Worm (Caenorhabditis elegans): ENCODE results near the gene hpo-28.

The hpo-28 gene

DNA sequence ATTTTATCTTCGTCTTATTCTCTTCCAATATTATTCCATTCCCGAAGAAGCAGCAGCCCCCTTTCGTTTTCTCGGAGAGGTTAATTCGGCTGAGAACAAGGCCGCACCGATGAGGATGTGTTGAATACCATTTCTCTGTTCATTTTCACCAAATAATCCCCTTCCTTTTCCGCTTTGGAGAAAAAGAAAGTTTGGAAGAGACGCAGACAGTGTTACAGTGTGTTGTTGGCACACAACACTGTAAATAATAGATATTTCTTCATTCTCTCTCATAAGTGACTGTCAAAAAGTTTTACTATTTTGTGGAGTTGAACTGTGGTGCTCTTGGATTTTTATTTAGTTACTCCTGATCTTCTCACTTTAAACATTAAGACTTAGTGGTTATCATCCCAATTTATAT is 43.8 kb downstream of the hpo-28 start:
- TF ChIP-seq ZK546.5 (tag; optimal IDR thresholded peaks at IDR 0.05) (no peak), unc-39 (tag; optimal IDR thresholded peaks at IDR 0.05) (no peak), pha-4 (tag; optimal IDR thresholded peaks at IDR 0.05) (peak; percentile 86), nhr-25 (tag; optimal IDR thresholded peaks at IDR 0.05) (peak; percentile 58), nhr-237 (tag; optimal IDR thresholded peaks at IDR 0.05) (no peak), mdl-1 (tag; optimal IDR thresholded peaks at IDR 0.05) (no peak)

DNA sequence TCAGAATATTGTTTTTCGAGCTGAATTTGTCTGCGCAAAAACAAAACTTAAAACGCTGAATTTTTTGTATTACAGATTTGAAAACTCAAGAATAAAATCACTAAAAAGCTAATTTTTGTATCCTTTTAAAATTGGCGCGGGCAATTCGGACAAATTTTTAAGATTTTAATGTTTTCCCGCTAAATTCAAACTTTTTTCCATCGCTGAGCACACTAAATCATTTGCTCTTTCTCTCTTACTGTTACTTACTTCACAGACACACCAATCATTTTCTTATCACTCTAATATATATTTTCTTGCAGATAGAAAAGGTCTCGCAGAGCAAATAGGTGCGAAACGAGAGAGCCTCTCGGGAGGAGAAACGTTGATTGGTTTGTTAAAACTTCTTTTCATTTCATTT is 45.2 kb downstream of the hpo-28 start, which contains the start of gene par-3:
Gene par-3, plus strand, starts transcription at position 301 of the 400 bp plus-strand sequence.
- TF ChIP-seq eor-1 (tag; optimal IDR thresholded peaks at IDR 0.05) (no peak), lin-39 (tag; optimal IDR thresholded peaks at IDR 0.05) (no peak), nhr-77 (tag; optimal IDR thresholded peaks at IDR 0.05) (no peak), mdl-1 (tag; optimal IDR thresholded peaks at IDR 0.05) (no peak), ZK546.5 (tag; optimal IDR thresholded peaks at IDR 0.05) (no peak), nhr-67 (tag; optimal IDR thresholded peaks at IDR 0.05) (no peak), fos-1 (tag; optimal IDR thresholded peaks at IDR 0.05) (no peak), elt-1 (tag; optimal IDR thresholded peaks at IDR 0.05) (no peak), nhr-12 (tag; optimal IDR thresholded peaks at IDR 0.05) (no peak)

DNA sequence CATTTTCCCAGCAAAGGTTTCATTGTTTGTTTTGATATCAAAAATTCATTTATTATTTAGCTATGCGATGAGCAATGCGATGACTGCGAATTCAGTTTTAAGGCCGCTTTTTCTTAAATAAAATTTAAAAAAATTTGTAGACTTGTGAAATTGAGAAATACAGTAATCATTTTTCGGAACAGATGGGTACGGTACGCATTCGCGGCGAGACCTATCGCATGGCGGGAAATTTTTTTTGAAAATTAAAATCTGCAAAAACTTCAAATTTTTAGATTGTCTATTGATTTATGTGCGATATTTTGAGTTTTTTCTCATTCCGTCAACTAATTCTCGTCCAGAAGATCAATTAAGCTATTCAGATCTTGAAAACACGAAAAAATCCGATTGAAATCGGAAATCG is 45.6 kb downstream of the hpo-28 start:
- TF ChIP-seq nhr-43 (tag; optimal IDR thresholded peaks at IDR 0.05; ENCODE audit: poor library complexity, severe bottlenecking) (no peak), mdl-1 (tag; optimal IDR thresholded peaks at IDR 0.05) (no peak), ceh-16 (tag; optimal IDR thresholded peaks at IDR 0.05) (no peak), ceh-28 (tag; optimal IDR thresholded peaks at IDR 0.05) (no peak), snpc-4 (tag; optimal IDR thresholded peaks at IDR 0.05) (no peak), fkh-10 (GFP tag; optimal IDR thresholded peaks at IDR 0.05) (no peak), elt-2 (tag; optimal IDR thresholded peaks at IDR 0.05) (no peak)

DNA sequence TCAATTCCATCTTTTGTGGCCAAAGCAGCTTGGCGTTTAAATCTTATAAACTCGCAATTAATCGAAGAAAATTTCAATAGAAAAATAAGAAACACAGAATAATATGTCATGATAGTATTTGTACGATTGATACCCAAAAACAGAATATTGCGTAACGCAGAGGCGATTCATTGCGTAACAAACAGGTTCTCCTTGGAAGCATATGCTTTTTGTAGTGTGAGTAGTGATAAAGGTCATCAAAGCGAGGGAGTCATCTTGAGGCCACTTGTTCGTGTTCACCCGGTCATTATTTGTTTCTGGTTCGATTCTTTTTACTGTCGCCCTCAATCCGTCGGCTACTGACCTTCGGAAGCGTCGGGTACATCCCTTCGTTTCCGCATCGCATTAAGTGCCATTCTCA is 48.1 kb downstream of the hpo-28 start, which contains the start of gene F54E7.6:
Gene F54E7.6, minus strand, starts transcription at position 110 of the 400 bp plus-strand sequence.
- no peak for TF ChIP-seq eor-1 (tag; optimal IDR thresholded peaks at IDR 0.05)
- TF ChIP-seq ZK546.5 (tag; optimal IDR thresholded peaks at IDR 0.05): no peak
- no peak for TF ChIP-seq ceh-16 (tag; optimal IDR thresholded peaks at IDR 0.05)
- no peak for TF ChIP-seq lin-15B (tag; optimal IDR thresholded peaks at IDR 0.05)
- no peak for TF ChIP-seq ama-1 (optimal IDR thresholded peaks at IDR 0.05)
- TF ChIP-seq ztf-11 (tag; optimal IDR thresholded peaks at IDR 0.05): no peak
- no peak for TF ChIP-seq nhr-77 (tag; optimal IDR thresholded peaks at IDR 0.05)
- TF ChIP-seq nhr-43 (tag; optimal IDR thresholded peaks at IDR 0.05; ENCODE audit: poor library complexity, severe bottlenecking): peak; percentile 3
- TF ChIP-seq nhr-25 (tag; optimal IDR thresholded peaks at IDR 0.05): peak; percentile 87
- TF ChIP-seq aly-2 (tag; optimal IDR thresholded peaks at IDR 0.05): no peak
- TF ChIP-seq nhr-23 (tag; optimal IDR thresholded peaks at IDR 0.05): peak; percentile 46
- TF ChIP-seq ceh-9 (tag; optimal IDR thresholded peaks at IDR 0.05): no peak
- TF ChIP-seq mml-1 (tag; optimal IDR thresholded peaks at IDR 0.05): no peak
- TF ChIP-seq nfya-1 (tag; optimal IDR thresholded peaks at IDR 0.05; ENCODE audit: insufficient read depth): no peak
- TF ChIP-seq snpc-4 (tag; optimal IDR thresholded peaks at IDR 0.05): no peak

DNA sequence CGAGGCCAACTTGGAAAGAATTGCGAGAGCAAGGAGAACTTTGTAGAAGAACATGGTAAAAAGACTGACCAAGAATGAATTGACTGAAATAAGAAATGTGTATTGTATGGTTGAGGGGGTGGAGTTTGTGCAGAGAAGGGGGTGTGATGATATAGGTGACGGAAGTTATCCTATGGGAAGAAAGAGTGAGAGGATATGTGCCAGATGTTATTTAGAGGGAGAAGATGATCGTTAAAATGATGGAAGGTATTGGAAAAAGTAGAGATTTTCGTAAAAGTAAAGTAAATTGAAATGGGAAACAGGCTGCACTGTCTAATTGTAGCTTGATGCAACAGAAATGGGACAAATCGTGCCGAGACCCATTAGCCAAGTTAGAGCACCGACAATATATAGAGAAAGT is 52.2 kb downstream of the hpo-28 start, which contains the start of gene sdz-21:
Gene sdz-21, minus strand, starts transcription at position 101 of the 400 bp plus-strand sequence.
- TF ChIP-seq nhr-67 (tag; optimal IDR thresholded peaks at IDR 0.05) (no peak), mdl-1 (tag; optimal IDR thresholded peaks at IDR 0.05) (no peak), hmg-11 (tag; optimal IDR thresholded peaks at IDR 0.05) (no peak), lin-39 (tag; optimal IDR thresholded peaks at IDR 0.05) (no peak), nhr-76 (tag; optimal IDR thresholded peaks at IDR 0.05) (no peak), nhr-12 (tag; optimal IDR thresholded peaks at IDR 0.05) (no peak), lsy-12 (tag; optimal IDR thresholded peaks at IDR 0.05) (no peak), ceh-9 (tag; optimal IDR thresholded peaks at IDR 0.05) (no peak), sea-2 (GFP tag; optimal IDR thresholded peaks at IDR 0.05) (no peak)
